Fruit fly (Drosophila melanogaster): Measurements from ENCODE around the gene CG12204.

Gene CG12204

dm6 chrX:19505334-19506185 lies 11.4 kb upstream of the CG12204 start (continued):
- TF ChIP-seq Abd-B (GFP tag; optimal IDR thresholded peaks at IDR 0.05) (no peak), lilli (GFP tag; optimal IDR thresholded peaks at IDR 0.05) (peak; percentile 64), Adf1 (GFP tag; IDR thresholded peaks at IDR 0.05) (no peak), CG16863 (GFP tag; optimal IDR thresholded peaks at IDR 0.05) (peak; percentile 70), CG5245 (GFP tag; optimal IDR thresholded peaks at IDR 0.05) (no peak), inv (GFP tag; IDR thresholded peaks at IDR 0.05; ENCODE audit: partially characterized antibody) (peak; percentile 64), da (GFP tag; optimal IDR thresholded peaks at IDR 0.05) (peak; percentile 17), nau (GFP tag; optimal IDR thresholded peaks at IDR 0.05) (no peak), Hey (tag; optimal IDR thresholded peaks at IDR 0.05) (no peak), CG13296 (GFP tag; optimal IDR thresholded peaks at IDR 0.05) (no peak), crc (GFP tag; optimal IDR thresholded peaks at IDR 0.05) (peak; percentile 27), NC2β (GFP tag; optimal IDR thresholded peaks at IDR 0.05) (peak; percentile 37), CG13624 (GFP tag; optimal IDR thresholded peaks at IDR 0.05) (peak; percentile 56), CG31441 (GFP tag; IDR thresholded peaks at IDR 0.05) (no peak), Atf3 (GFP tag; optimal IDR thresholded peaks at IDR 0.05) (no peak), CG2712 (tag; optimal IDR thresholded peaks at IDR 0.05) (no peak), chn (GFP tag; optimal IDR thresholded peaks at IDR 0.05) (peak; percentile 22), CG30403 (GFP tag; optimal IDR thresholded peaks at IDR 0.05) (peak; percentile 48), nerfin-2 (GFP tag; IDR thresholded peaks at IDR 0.05; ENCODE audit: partially characterized antibody) (peak; percentile 68; the same call in 1 of the 2 replicates), kay (GFP tag; optimal IDR thresholded peaks at IDR 0.05) (no peak), Six4 (GFP tag; optimal IDR thresholded peaks at IDR 0.05) (peak; percentile 17), HLH54F (GFP tag; optimal IDR thresholded peaks at IDR 0.05) (peak; percentile 49), CG12071 (GFP tag; optimal IDR thresholded peaks at IDR 0.05) (no peak), danr (GFP tag; IDR thresholded peaks at IDR 0.05) (no peak), CG33213 (GFP tag; optimal IDR thresholded peaks at IDR 0.05) (peak; percentile 1), CG4617 (GFP tag; optimal IDR thresholded peaks at IDR 0.05; ENCODE audit: borderline replicate concordance) (no peak), Dp (GFP tag; optimal IDR thresholded peaks at IDR 0.05) (peak; percentile 30), D19A (tag; optimal IDR thresholded peaks at IDR 0.05) (no peak), lov (optimal IDR thresholded peaks at IDR 0.05) (no peak), lov (GFP tag; IDR thresholded peaks at IDR 0.05) (no peak), Sry-δ (GFP tag; optimal IDR thresholded peaks at IDR 0.05) (peak; percentile 83), B-H1 (GFP tag; IDR thresholded peaks at IDR 0.05) (no peak), ttk (GFP tag; IDR thresholded peaks at IDR 0.05) (0 out of 2 replicates have a peak, but pooled peaks have one; percentile 15), pum (GFP tag; optimal IDR thresholded peaks at IDR 0.05) (peak; percentile 48), BEAF-32 (GFP tag; optimal IDR thresholded peaks at IDR 0.05) (peak; percentile 83), H2.0 (GFP tag; IDR thresholded peaks at IDR 0.05) (no peak)

dm6 chrX:19504170-19504765 lies 10.1 kb upstream of the CG12204 start:
- TF ChIP-seq Bdp1 (GFP tag; optimal IDR thresholded peaks at IDR 0.05) (no peak), CG34224 (GFP tag; IDR thresholded peaks at IDR 0.05; ENCODE audit: partially characterized antibody) (peak; percentile 12; the same call in 1 of the 3 replicates), aop (GFP tag; IDR thresholded peaks at IDR 0.05) (no peak), Atf6 (GFP tag; IDR thresholded peaks at IDR 0.05) (0 out of 2 replicates have a peak, but pooled peaks have one; percentile 12), Med (GFP tag) (peak; percentile 28), CG12769 (tag; optimal IDR thresholded peaks at IDR 0.05) (peak; percentile 49), B-H1 (GFP tag; IDR thresholded peaks at IDR 0.05) (no peak), lbe (GFP tag; optimal IDR thresholded peaks at IDR 0.05) (no peak), CG13894 (tag; optimal IDR thresholded peaks at IDR 0.05) (peak; percentile 93), ewg (GFP tag; optimal IDR thresholded peaks at IDR 0.05) (no peak), CG32767 (GFP tag; IDR thresholded peaks at IDR 0.05) (no peak), cad (GFP tag; optimal IDR thresholded peaks at IDR 0.05) (no peak), CG8290 (GFP tag; optimal IDR thresholded peaks at IDR 0.05) (no peak), CG8290 (tag; optimal IDR thresholded peaks at IDR 0.05) (peak in 1 of 2 experiments; percentile 5), Max (GFP tag; optimal IDR thresholded peaks at IDR 0.05) (no peak), sug (tag; optimal IDR thresholded peaks at IDR 0.05) (peak; percentile 18), Abd-B (GFP tag; optimal IDR thresholded peaks at IDR 0.05) (no peak)

All from whole organism, embryonic.